Worm (Caenorhabditis elegans) whole organism, L2 larva: Measurements from ENCODE around the gene F42A9.6.

Source experiments
- blmp-1 ChIP-seq: sonication (generic microtip); optimal IDR thresholded peaks from 2 replicates; lab custom pipeline; 2017; ENCODE audit warnings: missing genetic modification characterization, mild to moderate bottlenecking, missing compliant biosample characterization, antibody characterized with exemption, moderate library complexity; ENCODE audit not compliant: insufficient read depth
- ceh-16 ChIP-seq: fragments of 150-350 bp; optimal IDR thresholded peaks from 2 replicates; lab custom pipeline; 2014; ENCODE audit warnings: missing biosample characterization, missing genetic modification characterization
- elt-1 ChIP-seq: fragments of 150-350 bp; optimal IDR thresholded peaks from 2 replicates; lab custom pipeline; 2014; ENCODE audit warnings: missing biosample characterization, missing genetic modification characterization
- lin-13 ChIP-seq: fragments of 150-350 bp; optimal IDR thresholded peaks from 2 replicates; lab custom pipeline; 2014; ENCODE audit warnings: missing biosample characterization, missing genetic modification reagents, missing genetic modification characterization
- mab-5 ChIP-seq: fragments of 150-350 bp; optimal IDR thresholded peaks from 2 replicates; lab custom pipeline; 2014; ENCODE audit warnings: missing biosample characterization, missing genetic modification characterization
- sma-9 ChIP-seq, 2 experiments: fragments of 150-350 bp in 1 of 2; sonication (generic microtip) in 1 of 2; optimal IDR thresholded peaks; 2 replicates each; lab custom pipeline; 2014 to 2016; ENCODE audit warnings: missing genetic modification characterization in 2 of 2, mild to moderate bottlenecking in 1 of 2, missing biosample characterization in 1 of 2, missing compliant biosample characterization in 1 of 2, missing genetic modification reagents in 1 of 2, moderate library complexity in 1 of 2
- snpc-4 ChIP-seq: fragments of 150-350 bp; optimal IDR thresholded peaks from 2 replicates; lab custom pipeline; 2014; ENCODE audit warnings: missing biosample characterization, missing genetic modification characterization
- unc-39 ChIP-seq: fragments of 150-350 bp; optimal IDR thresholded peaks from 2 replicates; lab custom pipeline; 2014; ENCODE audit warnings: missing biosample characterization, missing genetic modification characterization
- ztf-11 ChIP-seq: sonication (generic microtip); optimal IDR thresholded peaks from 2 replicates; lab custom pipeline; 2017; ENCODE audit warnings: missing biosample characterization, missing genetic modification characterization

DNA sequence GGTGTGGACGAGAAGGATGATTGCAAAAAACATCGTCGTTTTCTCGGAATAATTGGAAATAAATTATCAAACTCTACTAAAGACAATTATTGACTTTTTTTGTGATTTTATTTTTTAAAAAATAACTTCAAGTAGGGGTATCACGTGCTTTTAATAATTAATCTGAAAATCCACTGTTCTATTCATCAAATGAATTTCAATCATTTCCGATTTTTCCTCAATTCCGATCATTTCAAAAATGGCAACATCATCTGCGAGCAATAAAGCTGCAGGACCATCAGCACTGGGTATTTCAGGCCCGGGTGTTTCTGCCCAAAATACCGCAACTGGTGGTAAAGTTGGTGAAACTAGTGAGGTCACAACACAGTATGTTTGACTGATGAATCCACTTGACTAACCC is 8.0 kb downstream of the F42A9.6 start, which contains the start of the genes F42A9.7 and F42A9.3:
- TF ChIP-seq ztf-11 (tag; lab: Kevin White, UChicago) (no peak), sma-9 (GFP tag; optimal IDR thresholded peaks at IDR 0.05; lab: Kevin White, UChicago) (no peak), sma-9 (tag; optimal IDR thresholded peaks at IDR 0.05; lab: Kevin White, UChicago) (no peak), lin-13 (GFP tag; lab: Kevin White, UChicago) (no peak), unc-39 (tag; lab: Kevin White, UChicago) (no peak), blmp-1 (tag; lab: Kevin White, UChicago) (no peak), ceh-16 (tag; lab: Kevin White, UChicago) (no peak), mab-5 (tag; lab: Kevin White, UChicago) (no peak), elt-1 (tag; lab: Kevin White, UChicago) (no peak), snpc-4 (tag; lab: Kevin White, UChicago) (no peak)
